Fruit fly (Drosophila melanogaster): ENCODE data around the gene CycE.

- TF ChIP-seq CG8478 (optimal IDR thresholded peaks at IDR 0.05), result no peak
- no peak for TF ChIP-seq Dll (optimal IDR thresholded peaks at IDR 0.05)
- TF ChIP-seq EcR (GFP tag; optimal IDR thresholded peaks at IDR 0.05), result no peak
- no peak for TF ChIP-seq usp (GFP tag; optimal IDR thresholded peaks at IDR 0.05)
- TF ChIP-seq psq (optimal IDR thresholded peaks at IDR 0.05), result no peak
These were observed 1.2 kb downstream of the CycE start for dm6 chr2L:15746600-15747393.

Measured in whole organism.